Worm (Caenorhabditis elegans) whole organism, L4 larva: ENCODE results near the gene C47E8.11.

Experiments used
- Y105C5A.15 ChIP-seq: fragments of 200-800 bp; sonication (Bioruptor generic); IDR thresholded peaks from 2 replicates; pipeline ENCODE4 v1.3.6; 2022; ENCODE audit warnings: missing genetic modification characterization, missing compliant biosample characterization
- aha-1 ChIP-seq: fragments of 150-350 bp; peaks from one replicate; lab custom pipeline; 2014; ENCODE audit warnings: missing biosample characterization, missing genetic modification characterization
- lim-7 ChIP-seq: fragments of 200-800 bp; sonication (Bioruptor generic); IDR thresholded peaks from 2 replicates; pipeline ENCODE4 v1.3.6; 2022; ENCODE audit warnings: missing genetic modification characterization, missing compliant biosample characterization
- nhr-25 ChIP-seq: sonication (generic microtip); optimal IDR thresholded peaks from 2 replicates; lab custom pipeline; 2017; ENCODE audit warnings: missing genetic modification characterization, mild to moderate bottlenecking, missing compliant biosample characterization, antibody characterized with exemption, moderate library complexity, borderline replicate concordance; ENCODE audit not compliant: insufficient read depth
- unc-130 ChIP-seq: sonication (generic microtip); optimal IDR thresholded peaks from 2 replicates; lab custom pipeline; 2016; ENCODE audit warnings: missing genetic modification reagents, missing genetic modification characterization, missing compliant biosample characterization
- ztf-11 ChIP-seq: fragments of 150-350 bp; optimal IDR thresholded peaks from 2 replicates; lab custom pipeline; 2014; ENCODE audit warnings: missing biosample characterization, missing genetic modification characterization

ce11 chrV:14712316-14712715 is 23.9 kb downstream of the C47E8.11 start, which contains the start of gene R08A2.5:
- TF ChIP-seq Y105C5A.15, result no peak
- TF ChIP-seq nhr-25 (tag; lab: Kevin White, UChicago), result no peak
- peak; percentile 58 for TF ChIP-seq aha-1 (tag; lab: Kevin White, UChicago)
- no peak for TF ChIP-seq unc-130 (GFP tag; lab: Kevin White, UChicago)
- TF ChIP-seq ztf-11 (tag; lab: Kevin White, UChicago), result no peak
- TF ChIP-seq lim-7, result no peak
